Worm (Caenorhabditis elegans) whole organism, L2 larva: ENCODE results near the gene ZK686.3.

Source experiments
- ama-1 ChIP-seq: fragments of 150-350 bp; optimal IDR thresholded peaks from 2 replicates; lab custom pipeline; 2018; ENCODE audit warnings: inconsistent platforms
- dmd-4 ChIP-seq: sonication (generic microtip); optimal IDR thresholded peaks from 2 replicates; lab custom pipeline; 2017; ENCODE audit warnings: missing biosample characterization, missing genetic modification characterization
- lsy-2 ChIP-seq, 2 experiments: fragments of 150-350 bp in 1 of 2; sonication (generic microtip) in 1 of 2; optimal IDR thresholded peaks; 2 replicates each; lab custom pipeline; 2014 to 2017; ENCODE audit warnings: missing biosample characterization in 2 of 2, missing genetic modification characterization in 2 of 2
- mdl-1 ChIP-seq, 2 experiments: fragments of 150-350 bp in 1 of 2; sonication (generic microtip) in 1 of 2; optimal IDR thresholded peaks; 2 replicates each; lab custom pipeline; 2017; ENCODE audit warnings: missing biosample characterization in 2 of 2, missing genetic modification characterization in 2 of 2
- nhr-25 ChIP-seq: fragments of 150-350 bp; sonication (generic microtip); optimal IDR thresholded peaks from 3 replicates; lab custom pipeline; 2014; ENCODE audit warnings: missing biosample characterization, missing genetic modification characterization
- sma-3 ChIP-seq: sonication (generic microtip); optimal IDR thresholded peaks from 2 replicates; lab custom pipeline; 2016; ENCODE audit warnings: missing genetic modification reagents, missing genetic modification characterization, missing compliant biosample characterization
- snpc-4 ChIP-seq: fragments of 150-350 bp; optimal IDR thresholded peaks from 2 replicates; lab custom pipeline; 2014; ENCODE audit warnings: missing biosample characterization, missing genetic modification characterization
- unc-39 ChIP-seq: fragments of 150-350 bp; optimal IDR thresholded peaks from 2 replicates; lab custom pipeline; 2014; ENCODE audit warnings: missing biosample characterization, missing genetic modification characterization
- zag-1 ChIP-seq: fragments of 150-350 bp; optimal IDR thresholded peaks from 2 replicates; lab custom pipeline; 2014; ENCODE audit warnings: missing biosample characterization, missing genetic modification characterization

DNA sequence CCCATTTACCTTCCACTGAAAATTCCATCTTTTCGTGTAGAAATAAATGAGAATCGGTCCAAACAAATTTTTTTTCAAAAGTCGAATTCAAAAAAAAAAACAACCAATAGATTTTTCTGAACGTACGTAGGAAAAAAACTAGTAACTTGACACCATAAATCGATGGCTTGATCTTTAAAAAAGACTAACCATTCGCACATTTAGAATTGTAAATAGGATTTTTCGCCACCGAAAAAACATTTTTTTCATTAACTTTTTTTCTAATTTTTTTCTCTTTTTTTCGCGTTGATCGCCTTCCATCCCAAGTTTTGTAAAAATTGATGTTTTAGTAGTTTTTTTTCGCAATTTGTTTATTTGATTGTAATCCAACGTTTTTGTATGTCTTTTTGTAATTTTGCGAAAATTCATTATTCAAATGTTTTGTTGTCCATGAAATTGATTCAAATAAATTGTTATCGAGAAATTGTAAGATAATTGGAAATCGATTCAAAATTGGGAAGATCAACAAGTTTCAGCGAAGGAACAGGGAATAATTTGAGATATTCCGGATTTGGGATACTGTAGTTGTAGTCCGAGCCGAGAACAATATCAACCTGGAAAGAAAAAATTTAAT, 31.1 kb downstream of the ZK686.3 start:
- TF ChIP-seq unc-39 (tag; lab: Kevin White, UChicago) (no peak), nhr-25 (tag; lab: Kevin White, UChicago) (no peak), sma-3 (GFP tag; lab: Kevin White, UChicago) (no peak), lsy-2 (tag; optimal IDR thresholded peaks at IDR 0.05; lab: Kevin White, UChicago) (no peak), dmd-4 (tag; lab: Kevin White, UChicago) (no peak), snpc-4 (tag; lab: Kevin White, UChicago) (no peak), zag-1 (tag; lab: Kevin White, UChicago) (no peak), mdl-1 (tag; optimal IDR thresholded peaks at IDR 0.05; lab: Kevin White, UChicago) (no peak), ama-1 (no peak)
